Fruit fly (Drosophila melanogaster) whole organism, prepupa: Measurements from ENCODE around the gene Odj.

Experiments
- Blimp-1 ChIP-seq: fragments of 200-800 bp; sonication (Bioruptor generic); optimal IDR thresholded peaks from 3 replicates; lab custom pipeline; 2017; ENCODE audit warnings: missing biosample characterization, missing genetic modification characterization, mild to moderate bottlenecking, moderate library complexity, missing genetic modification reagents
- CG10631 ChIP-seq: fragments of 200-800 bp; sonication (Bioruptor generic); optimal IDR thresholded peaks from 2 replicates; lab custom pipeline; 2016; ENCODE audit warnings: missing biosample characterization, missing genetic modification characterization
- CG10669 ChIP-seq: fragments of 200-800 bp; sonication (Bioruptor generic); optimal IDR thresholded peaks from 3 replicates; lab custom pipeline; 2018; ENCODE audit warnings: missing biosample characterization, mild to moderate bottlenecking, missing genetic modification characterization, moderate library complexity
- CG11762 ChIP-seq: fragments of 200-800 bp; sonication (Bioruptor generic); optimal IDR thresholded peaks from 3 replicates; lab custom pipeline; 2016; ENCODE audit warnings: missing biosample characterization, missing genetic modification characterization; ENCODE audit not compliant: insufficient read depth
- CG15336 ChIP-seq: fragments of 200-800 bp; sonication (Bioruptor generic); IDR thresholded peaks from 2 replicates; pipeline ENCODE4 v1.3.6; 2022; ENCODE audit warnings: missing biosample characterization, missing genetic modification characterization
- CG1621 ChIP-seq: fragments of 200-800 bp; sonication (Bioruptor generic); optimal IDR thresholded peaks from 3 replicates; lab custom pipeline; 2018; ENCODE audit warnings: missing biosample characterization, mild to moderate bottlenecking, missing genetic modification characterization
- CG31627 ChIP-seq: fragments of 200-800 bp; sonication (Bioruptor generic); optimal IDR thresholded peaks from 3 replicates; lab custom pipeline; 2016; ENCODE audit warnings: missing biosample characterization, missing genetic modification characterization
- CG34406 ChIP-seq: fragments of 200-800 bp; sonication (Bioruptor generic); optimal IDR thresholded peaks from 3 replicates; lab custom pipeline; 2016; ENCODE audit warnings: missing biosample characterization, missing genetic modification characterization
- CG6808 ChIP-seq: fragments of 200-800 bp; sonication (Bioruptor generic); optimal IDR thresholded peaks from 3 replicates; lab custom pipeline; 2017; ENCODE audit warnings: missing biosample characterization, missing genetic modification characterization, mild to moderate bottlenecking, moderate library complexity, missing genetic modification reagents
- CG6854 ChIP-seq: fragments of 200-800 bp; sonication (Bioruptor generic); optimal IDR thresholded peaks from 2 replicates; lab custom pipeline; 2017; ENCODE audit warnings: missing biosample characterization, mild to moderate bottlenecking, missing genetic modification characterization
- CG8119 ChIP-seq: fragments of 200-800 bp; sonication (Bioruptor generic); IDR thresholded peaks from 3 replicates; pipeline ENCODE4 v1.3.6; 2022; ENCODE audit warnings: missing biosample characterization, missing genetic modification characterization
- CG8632 ChIP-seq: fragments of 200-800 bp; sonication (Bioruptor generic); optimal IDR thresholded peaks from 3 replicates; lab custom pipeline; 2016; ENCODE audit warnings: missing biosample characterization, missing genetic modification characterization
- CG9139 ChIP-seq: fragments of 200-800 bp; sonication (Bioruptor generic); optimal IDR thresholded peaks from 3 replicates; lab custom pipeline; 2017; ENCODE audit warnings: missing biosample characterization, mild to moderate bottlenecking, missing genetic modification characterization
- Eip75B ChIP-seq: fragments of 200-800 bp; sonication (Bioruptor generic); optimal IDR thresholded peaks from 3 replicates; lab custom pipeline; 2016; ENCODE audit warnings: missing biosample characterization, missing genetic modification characterization
- Eip93F ChIP-seq: fragments of 200-800 bp; sonication (Bioruptor generic); optimal IDR thresholded peaks from 2 replicates; lab custom pipeline; 2016; ENCODE audit warnings: missing biosample characterization, mild to moderate bottlenecking, missing genetic modification characterization
- Ets96B ChIP-seq: fragments of 200-800 bp; optimal IDR thresholded peaks from 2 replicates; lab custom pipeline; 2019; ENCODE audit warnings: missing biosample characterization, mild to moderate bottlenecking, missing genetic modification characterization, moderate library complexity
- Hr4 ChIP-seq: fragments of 200-800 bp; sonication (Bioruptor generic); optimal IDR thresholded peaks from 3 replicates; lab custom pipeline; 2016; ENCODE audit warnings: missing biosample characterization, missing genetic modification characterization
- Met ChIP-seq: fragments of 200-800 bp; sonication (Bioruptor generic); optimal IDR thresholded peaks from 3 replicates; lab custom pipeline; 2016; ENCODE audit warnings: missing biosample characterization, missing genetic modification characterization
- OdsH ChIP-seq: fragments of 200-800 bp; sonication (Bioruptor generic); optimal IDR thresholded peaks from 3 replicates; lab custom pipeline; 2016; ENCODE audit warnings: missing biosample characterization, missing genetic modification characterization
- Smox ChIP-seq: fragments of 200-800 bp; sonication (Bioruptor generic); optimal IDR thresholded peaks from 3 replicates; lab custom pipeline; 2016; ENCODE audit warnings: missing biosample characterization, missing genetic modification characterization
- Sox102F ChIP-seq: fragments of 200-800 bp; sonication (Bioruptor generic); optimal IDR thresholded peaks from 2 replicates; lab custom pipeline; 2016; ENCODE audit warnings: missing biosample characterization, mild to moderate bottlenecking, missing genetic modification characterization
- Sox14 ChIP-seq: fragments of 200-800 bp; sonication (Bioruptor generic); optimal IDR thresholded peaks from 3 replicates; lab custom pipeline; 2016; ENCODE audit warnings: missing biosample characterization, missing genetic modification characterization
- Sox15 ChIP-seq: fragments of 200-800 bp; sonication (Bioruptor generic); optimal IDR thresholded peaks from 3 replicates; lab custom pipeline; 2016; ENCODE audit warnings: missing biosample characterization, missing genetic modification characterization
- achi ChIP-seq: fragments of 200-800 bp; sonication (Bioruptor generic); optimal IDR thresholded peaks from 3 replicates; lab custom pipeline; 2016; ENCODE audit warnings: missing biosample characterization, missing genetic modification characterization
- acj6 ChIP-seq: fragments of 200-800 bp; sonication (Bioruptor generic); optimal IDR thresholded peaks from 3 replicates; lab custom pipeline; 2016; ENCODE audit warnings: missing biosample characterization, missing genetic modification characterization
- cyc ChIP-seq: fragments of 200-800 bp; sonication (Bioruptor generic); optimal IDR thresholded peaks from 3 replicates; lab custom pipeline; 2016; ENCODE audit warnings: missing biosample characterization, missing genetic modification characterization
- dsx ChIP-seq: fragments of 200-800 bp; optimal IDR thresholded peaks from 3 replicates; lab custom pipeline; 2019; ENCODE audit warnings: missing biosample characterization, mild to moderate bottlenecking, missing genetic modification characterization, moderate library complexity; ENCODE audit not compliant: poor library complexity, severe bottlenecking
- eg ChIP-seq: fragments of 200-800 bp; sonication (Bioruptor generic); IDR thresholded peaks from 3 replicates; pipeline ENCODE4 v1.3.6; 2022; ENCODE audit warnings: missing biosample characterization, missing genetic modification characterization
- esn ChIP-seq: fragments of 200-800 bp; sonication (Bioruptor generic); optimal IDR thresholded peaks from 2 replicates; lab custom pipeline; 2016; ENCODE audit warnings: missing biosample characterization, mild to moderate bottlenecking, missing genetic modification characterization, moderate library complexity
- fd59A ChIP-seq: fragments of 200-800 bp; sonication (Bioruptor generic); optimal IDR thresholded peaks from 2 replicates; lab custom pipeline; 2017; ENCODE audit warnings: missing biosample characterization, mild to moderate bottlenecking, missing genetic modification characterization, missing genetic modification reagents
- fd85E ChIP-seq: fragments of 200-800 bp; sonication (Bioruptor generic); optimal IDR thresholded peaks from 3 replicates; lab custom pipeline; 2016; ENCODE audit warnings: missing biosample characterization, missing genetic modification characterization
- fkh ChIP-seq: fragments of 200-800 bp; sonication (Bioruptor generic); optimal IDR thresholded peaks from 3 replicates; lab custom pipeline; 2017; ENCODE audit warnings: missing biosample characterization, mild to moderate bottlenecking, missing genetic modification characterization, moderate library complexity
- lz ChIP-seq: fragments of 200-800 bp; sonication (Bioruptor generic); optimal IDR thresholded peaks from 3 replicates; lab custom pipeline; 2016; ENCODE audit warnings: missing biosample characterization, missing genetic modification characterization
- net ChIP-seq: fragments of 200-800 bp; sonication (Bioruptor generic); optimal IDR thresholded peaks from 3 replicates; lab custom pipeline; 2016; ENCODE audit warnings: missing biosample characterization, missing genetic modification characterization
- salr ChIP-seq, 2 experiments: fragments of 200-800 bp; sonication (Bioruptor generic); optimal IDR thresholded peaks; 3 replicates each; lab custom pipeline; 2016 to 2018; ENCODE audit warnings: missing biosample characterization in 2 of 2, missing genetic modification characterization in 2 of 2, mild to moderate bottlenecking in 1 of 2
- spab ChIP-seq: fragments of 200-800 bp; sonication (Bioruptor generic); optimal IDR thresholded peaks from 2 replicates; lab custom pipeline; 2017; ENCODE audit warnings: missing biosample characterization, mild to moderate bottlenecking, missing genetic modification characterization, missing genetic modification reagents
- ss ChIP-seq, 2 experiments: fragments of 200-800 bp; sonication (Bioruptor generic); optimal IDR thresholded peaks; 2 replicates in 1 of 2; 3 replicates in 1 of 2; lab custom pipeline; 2017 to 2018; ENCODE audit warnings: mild to moderate bottlenecking in 2 of 2, missing biosample characterization in 2 of 2, missing genetic modification characterization in 2 of 2, moderate library complexity in 1 of 2
- svp ChIP-seq: fragments of 200-800 bp; sonication (Bioruptor generic); peaks from one replicate; lab custom pipeline; 2016; ENCODE audit warnings: missing biosample characterization, missing genetic modification characterization
- topi ChIP-seq: fragments of 200-800 bp; sonication (Bioruptor generic); optimal IDR thresholded peaks from 3 replicates; lab custom pipeline; 2016; ENCODE audit warnings: missing biosample characterization, missing genetic modification characterization

The Odj gene

dm6 chr3R:17807035-17807606 is 1.9 kb downstream of the Odj start, which contains the start of gene CG17801:
Gene CG17801 (minus strand): TSS chr3R:17807085.
- no peak for TF ChIP-seq CG34406 (GFP tag; lab: Kevin White, UChicago)
- no peak for TF ChIP-seq acj6 (GFP tag; lab: Kevin White, UChicago)
- no peak for TF ChIP-seq ss (GFP tag; optimal IDR thresholded peaks at IDR 0.05; lab: Kevin White, UChicago)
- TF ChIP-seq Smox (GFP tag; lab: Kevin White, UChicago), result no peak
- no peak for TF ChIP-seq CG11762 (GFP tag; lab: Kevin White, UChicago)
- no peak for TF ChIP-seq CG31627
- no peak for TF ChIP-seq Ets96B (tag; lab: Kevin White, UChicago)
- no peak for TF ChIP-seq Sox14
- no peak for TF ChIP-seq Hr4 (GFP tag; lab: Kevin White, UChicago)
- TF ChIP-seq CG1621 (tag; lab: Kevin White, UChicago), result no peak
- TF ChIP-seq fkh (GFP tag; lab: Kevin White, UChicago), result no peak
- TF ChIP-seq Sox15 (GFP tag; lab: Kevin White, UChicago), result no peak

- TF ChIP-seq fkh (GFP tag; lab: Kevin White, UChicago) (peak; percentile 61), Sox14 (no peak), CG11762 (GFP tag; lab: Kevin White, UChicago) (no peak), CG10631 (GFP tag; lab: Kevin White, UChicago) (no peak), CG15336 (no peak), CG6854 (GFP tag; lab: Kevin White, UChicago) (no peak), OdsH (GFP tag; lab: Kevin White, UChicago) (no peak), CG10669 (GFP tag; lab: Kevin White, UChicago) (no peak)
Observed at dm6 chr3R:17805092-17805491, 3.9 kb downstream of the Odj start, which contains the start of gene Nnk. Gene Nnk (minus strand): TSS chr3R:17805249.

dm6 chr3R:17803025-17803424 is 6.0 kb downstream of the Odj start, which contains the start of gene CG17806:
Gene CG17806 (minus strand): TSS chr3R:17803260.
- peak; percentile 87 for TF ChIP-seq fkh (GFP tag; lab: Kevin White, UChicago)
- TF ChIP-seq Ets96B (tag; lab: Kevin White, UChicago), result peak; percentile 4
- TF ChIP-seq CG11762 (GFP tag; lab: Kevin White, UChicago), result no peak

- TF ChIP-seq CG9139 (no peak), cyc (GFP tag; lab: Kevin White, UChicago) (no peak), ss (GFP tag; optimal IDR thresholded peaks at IDR 0.05; lab: Kevin White, UChicago) (no peak), svp (GFP tag; lab: Kevin White, UChicago) (no peak), net (GFP tag; lab: Kevin White, UChicago) (no peak), CG6808 (GFP tag; lab: Kevin White, UChicago) (no peak)
- TF ChIP-seq, all 60 proteins: peak for 0
Observed at dm6 chr3R:17801264-17801663, 7.8 kb downstream of the Odj start, which contains the start of gene CG17803. Gene CG17803 (minus strand): TSS chr3R:17801512.

dm6 chr3R:17798211-17798737 is 10.7 kb downstream of the Odj start, which contains the start of gene CG7379:
Gene CG7379 (minus strand): TSS chr3R:17798304.
- TF ChIP-seq svp (GFP tag; lab: Kevin White, UChicago) (no peak), fd85E (GFP tag; lab: Kevin White, UChicago) (peak; percentile 63), Eip75B (GFP tag; lab: Kevin White, UChicago) (peak; percentile 73), esn (peak; percentile 89), salr (GFP tag; optimal IDR thresholded peaks at IDR 0.05; lab: Kevin White, UChicago) (peak in 1 of 2 experiments; percentile 73), CG9139 (no peak), Met (no peak), CG8119 (GFP tag; lab: Robert Waterston, UW) (no peak), Eip93F (no peak), Sox14 (peak; percentile 76), achi (GFP tag; lab: Kevin White, UChicago) (no peak), Sox102F (GFP tag; lab: Kevin White, UChicago) (no peak), CG8632 (peak; percentile 69), dsx (no peak), CG11762 (GFP tag; lab: Kevin White, UChicago) (peak; percentile 62), topi (GFP tag; lab: Kevin White, UChicago) (peak; percentile 88), Sox15 (GFP tag; lab: Kevin White, UChicago) (peak; percentile 71), fd59A (peak; percentile 66), lz (GFP tag; lab: Kevin White, UChicago) (peak; percentile 89), OdsH (GFP tag; lab: Kevin White, UChicago) (peak; percentile 83), CG10669 (GFP tag; lab: Kevin White, UChicago) (peak; percentile 70), CG31627 (peak; percentile 90), eg (peak; percentile 51; the same call in 2 of the 3 replicates), Blimp-1 (GFP tag; lab: Kevin White, UChicago) (peak; percentile 34), CG34406 (GFP tag; lab: Kevin White, UChicago) (peak; percentile 75), spab (GFP tag; lab: Kevin White, UChicago) (peak; percentile 22)
